Worm (Caenorhabditis elegans) whole organism, L3 larva: Measurements from ENCODE around the gene ubh-2.
A peak's percentile ranks its signal among the peaks of the same experiment; 100 is the strongest.

Experiments
- ceh-16 ChIP-seq: sonication (generic microtip); optimal IDR thresholded peaks from 2 replicates; lab custom pipeline; 2017; ENCODE audit warnings: missing biosample characterization, missing genetic modification characterization
- ceh-9 ChIP-seq: sonication (generic microtip); optimal IDR thresholded peaks from 2 replicates; lab custom pipeline; 2018; ENCODE audit warnings: missing biosample characterization, missing genetic modification characterization
- elt-2 ChIP-seq: sonication (generic microtip); optimal IDR thresholded peaks from 2 replicates; lab custom pipeline; 2016; ENCODE audit warnings: missing genetic modification reagents, mild to moderate bottlenecking, missing genetic modification characterization, missing compliant biosample characterization
- eor-1 ChIP-seq, 2 experiments: fragments of 150-350 bp; optimal IDR thresholded peaks; 2 replicates each; lab custom pipeline; 2014 to 2018; ENCODE audit warnings: missing biosample characterization in 2 of 2, missing genetic modification characterization in 2 of 2
- jun-1 ChIP-seq: fragments of 150-350 bp; optimal IDR thresholded peaks from 2 replicates; lab custom pipeline; 2014; ENCODE audit warnings: missing biosample characterization, missing genetic modification reagents, missing genetic modification characterization
- lsy-12 ChIP-seq: sonication (generic microtip); optimal IDR thresholded peaks from 2 replicates; lab custom pipeline; 2016; ENCODE audit warnings: mild to moderate bottlenecking, missing genetic modification characterization, missing compliant biosample characterization
- nfya-1 ChIP-seq: sonication (generic microtip); optimal IDR thresholded peaks from 2 replicates; lab custom pipeline; 2017; ENCODE audit warnings: missing genetic modification characterization, mild to moderate bottlenecking, missing compliant biosample characterization, antibody characterized with exemption, moderate library complexity; ENCODE audit not compliant: insufficient read depth
- nhr-12 ChIP-seq: fragments of 150-350 bp; optimal IDR thresholded peaks from 2 replicates; lab custom pipeline; 2014; ENCODE audit warnings: missing biosample characterization, missing genetic modification characterization
- nhr-237 ChIP-seq: fragments of 150-350 bp; optimal IDR thresholded peaks from 2 replicates; lab custom pipeline; 2014; ENCODE audit warnings: missing biosample characterization, missing genetic modification characterization
- nhr-28 ChIP-seq: fragments of 150-350 bp; optimal IDR thresholded peaks from 2 replicates; lab custom pipeline; 2014; ENCODE audit warnings: missing biosample characterization, missing genetic modification characterization
- nhr-76 ChIP-seq: fragments of 150-350 bp; sonication (generic microtip); optimal IDR thresholded peaks from 5 replicates; lab custom pipeline; 2014; ENCODE audit warnings: missing biosample characterization, missing genetic modification characterization
- pha-4 ChIP-seq: fragments of 150-350 bp; optimal IDR thresholded peaks from 2 replicates; lab custom pipeline; 2014; ENCODE audit warnings: missing biosample characterization, missing genetic modification reagents, missing genetic modification characterization
- pqm-1 ChIP-seq: fragments of 150-350 bp; optimal IDR thresholded peaks from 2 replicates; lab custom pipeline; 2017; ENCODE audit warnings: missing biosample characterization, missing genetic modification characterization, inconsistent platforms
- ztf-11 ChIP-seq: fragments of 150-350 bp; optimal IDR thresholded peaks from 2 replicates; lab custom pipeline; 2014; ENCODE audit warnings: missing biosample characterization, missing genetic modification characterization

ubh-2 gene

DNA sequence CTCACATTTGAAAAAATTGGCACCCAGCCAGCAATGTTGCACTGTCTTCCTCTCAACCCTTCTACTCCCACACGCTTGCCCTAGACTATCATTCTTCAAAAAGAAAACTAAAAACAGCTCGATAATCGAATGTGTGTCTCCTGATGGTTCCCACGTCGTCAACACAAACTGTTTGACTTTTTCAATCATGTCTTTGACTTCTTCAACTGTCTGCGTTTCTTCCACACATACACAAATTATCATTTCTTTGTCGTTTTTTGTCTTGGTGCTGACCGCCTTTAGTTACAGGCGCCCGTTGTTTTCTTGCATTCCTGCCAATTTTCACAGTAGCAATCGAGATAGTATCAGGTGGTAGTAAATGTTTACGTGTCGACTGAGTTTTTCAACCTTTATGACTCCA, 47.0 kb downstream of the ubh-2 start:
- TF ChIP-seq ztf-11 (tag; lab: Kevin White, UChicago) (no peak), ceh-16 (tag; lab: Kevin White, UChicago) (no peak), elt-2 (tag; lab: Kevin White, UChicago) (peak; percentile 63), pha-4 (peak; percentile 14)

DNA sequence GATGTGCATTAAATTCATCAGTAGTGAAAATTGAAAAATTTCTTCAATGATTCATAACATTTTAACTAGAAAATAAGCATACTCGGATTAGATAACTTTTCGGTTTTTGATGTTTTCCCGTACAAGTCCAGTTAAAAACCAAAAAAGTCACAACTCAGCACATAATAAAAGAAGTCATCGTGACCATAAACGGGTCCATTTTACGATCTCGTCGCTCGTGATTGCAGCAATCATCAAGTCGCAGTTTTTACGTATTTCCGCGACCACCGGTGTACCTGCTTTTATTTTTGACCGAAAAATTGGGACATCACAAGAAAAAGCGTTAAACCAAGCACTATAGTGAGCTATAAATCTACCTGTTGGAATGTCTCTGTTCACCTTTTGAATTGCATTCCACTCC, 48.4 kb downstream of the ubh-2 start:
- TF ChIP-seq nhr-28 (tag; lab: Kevin White, UChicago) (no peak), eor-1 (tag; optimal IDR thresholded peaks at IDR 0.05; lab: Kevin White, UChicago) (no peak), nfya-1 (no peak), lsy-12 (tag; lab: Kevin White, UChicago) (no peak), ceh-9 (tag; lab: Kevin White, UChicago) (no peak), pqm-1 (tag; lab: Kevin White, UChicago) (peak; percentile 3), elt-2 (tag; lab: Kevin White, UChicago) (peak; percentile 15), nhr-237 (no peak), nhr-76 (no peak), nhr-12 (tag; lab: Kevin White, UChicago) (no peak), jun-1 (tag; lab: Kevin White, UChicago) (no peak)
- TF ChIP-seq, all 47 proteins: peak for 2
